Worm (Caenorhabditis elegans) whole organism, L2 larva: ENCODE data around the gene Y116F11A.6.

ENCODE experiments used
- C34F6.9 ChIP-seq: fragments of 150-350 bp; optimal IDR thresholded peaks from 2 replicates; lab custom pipeline; 2014; ENCODE audit warnings: missing biosample characterization, missing genetic modification characterization
- ama-1 ChIP-seq: fragments of 150-350 bp; optimal IDR thresholded peaks from 2 replicates; lab custom pipeline; 2018; ENCODE audit warnings: inconsistent platforms
- crh-2 ChIP-seq: sonication (generic microtip); optimal IDR thresholded peaks from 2 replicates; lab custom pipeline; 2017; ENCODE audit warnings: missing biosample characterization, missing genetic modification characterization
- dmd-4 ChIP-seq: sonication (generic microtip); optimal IDR thresholded peaks from 2 replicates; lab custom pipeline; 2017; ENCODE audit warnings: missing biosample characterization, missing genetic modification characterization
- egl-27 ChIP-seq: sonication (generic microtip); optimal IDR thresholded peaks from 3 replicates; lab custom pipeline; 2017; ENCODE audit warnings: missing biosample characterization, missing genetic modification reagents, missing genetic modification characterization
- elt-1 ChIP-seq: fragments of 150-350 bp; optimal IDR thresholded peaks from 2 replicates; lab custom pipeline; 2014; ENCODE audit warnings: missing biosample characterization, missing genetic modification characterization
- elt-3 ChIP-seq: sonication (generic microtip); optimal IDR thresholded peaks from 2 replicates; lab custom pipeline; 2017; ENCODE audit warnings: missing biosample characterization, missing genetic modification characterization
- fos-1 ChIP-seq: fragments of 150-350 bp; optimal IDR thresholded peaks from 2 replicates; lab custom pipeline; 2014; ENCODE audit warnings: missing biosample characterization, missing genetic modification characterization
- gmeb-1 ChIP-seq: fragments of 150-350 bp; optimal IDR thresholded peaks from 2 replicates; lab custom pipeline; 2014; ENCODE audit warnings: missing biosample characterization, missing genetic modification characterization
- lin-11 ChIP-seq: fragments of 150-350 bp; sonication (generic microtip); optimal IDR thresholded peaks from 2 replicates; lab custom pipeline; 2014; ENCODE audit warnings: missing biosample characterization, missing genetic modification characterization, inconsistent platforms, mixed read lengths
- lin-13 ChIP-seq: fragments of 150-350 bp; optimal IDR thresholded peaks from 2 replicates; lab custom pipeline; 2014; ENCODE audit warnings: missing biosample characterization, missing genetic modification reagents, missing genetic modification characterization
- lin-39 ChIP-seq: fragments of 150-350 bp; optimal IDR thresholded peaks from 2 replicates; lab custom pipeline; 2014; ENCODE audit warnings: missing biosample characterization, missing genetic modification reagents, missing genetic modification characterization
- lsy-2 ChIP-seq, 2 experiments: fragments of 150-350 bp in 1 of 2; sonication (generic microtip) in 1 of 2; optimal IDR thresholded peaks; 2 replicates each; lab custom pipeline; 2014 to 2017; ENCODE audit warnings: missing biosample characterization in 2 of 2, missing genetic modification characterization in 2 of 2
- mab-5 ChIP-seq: fragments of 150-350 bp; optimal IDR thresholded peaks from 2 replicates; lab custom pipeline; 2014; ENCODE audit warnings: missing biosample characterization, missing genetic modification characterization
- nhr-12 ChIP-seq: fragments of 150-350 bp; optimal IDR thresholded peaks from 2 replicates; lab custom pipeline; 2014; ENCODE audit warnings: missing biosample characterization, missing genetic modification characterization
- nhr-23 ChIP-seq: fragments of 150-350 bp; optimal IDR thresholded peaks from 2 replicates; lab custom pipeline; 2014; ENCODE audit warnings: missing biosample characterization, missing genetic modification reagents, missing genetic modification characterization
- nhr-237 ChIP-seq: fragments of 150-350 bp; optimal IDR thresholded peaks from 2 replicates; lab custom pipeline; 2014; ENCODE audit warnings: missing biosample characterization, missing genetic modification characterization
- nhr-6 ChIP-seq: fragments of 150-350 bp; optimal IDR thresholded peaks from 2 replicates; lab custom pipeline; 2014; ENCODE audit warnings: missing biosample characterization, missing genetic modification characterization
- peb-1 ChIP-seq: fragments of 150-350 bp; optimal IDR thresholded peaks from 2 replicates; lab custom pipeline; 2014; ENCODE audit warnings: missing biosample characterization, missing genetic modification characterization
- sem-4 ChIP-seq: fragments of 150-350 bp; optimal IDR thresholded peaks from 2 replicates; lab custom pipeline; 2014; ENCODE audit warnings: missing biosample characterization, missing genetic modification reagents, missing genetic modification characterization
- skn-1 ChIP-seq: sonication (generic microtip); optimal IDR thresholded peaks from 2 replicates; lab custom pipeline; 2017; ENCODE audit warnings: missing biosample characterization, missing genetic modification characterization
- sma-3 ChIP-seq: sonication (generic microtip); optimal IDR thresholded peaks from 2 replicates; lab custom pipeline; 2016; ENCODE audit warnings: missing genetic modification reagents, missing genetic modification characterization, missing compliant biosample characterization
- sma-9 ChIP-seq, 2 experiments: fragments of 150-350 bp in 1 of 2; sonication (generic microtip) in 1 of 2; optimal IDR thresholded peaks; 2 replicates each; lab custom pipeline; 2014 to 2016; ENCODE audit warnings: missing genetic modification characterization in 2 of 2, mild to moderate bottlenecking in 1 of 2, missing biosample characterization in 1 of 2, missing compliant biosample characterization in 1 of 2, missing genetic modification reagents in 1 of 2, moderate library complexity in 1 of 2
- snpc-4 ChIP-seq: fragments of 150-350 bp; optimal IDR thresholded peaks from 2 replicates; lab custom pipeline; 2014; ENCODE audit warnings: missing biosample characterization, missing genetic modification characterization
- unc-55 ChIP-seq: fragments of 150-350 bp; sonication (generic microtip); optimal IDR thresholded peaks from 3 replicates; lab custom pipeline; 2014; ENCODE audit warnings: missing biosample characterization, missing genetic modification reagents, missing genetic modification characterization
- unc-62 ChIP-seq: fragments of 150-350 bp; optimal IDR thresholded peaks from 2 replicates; lab custom pipeline; 2014; ENCODE audit warnings: missing biosample characterization, missing genetic modification reagents, missing genetic modification characterization
- zag-1 ChIP-seq: fragments of 150-350 bp; optimal IDR thresholded peaks from 2 replicates; lab custom pipeline; 2014; ENCODE audit warnings: missing biosample characterization, missing genetic modification characterization
- ztf-1 ChIP-seq: fragments of 200-800 bp; sonication (Bioruptor generic); conservative IDR thresholded peaks from 2 replicates; pipeline ENCODE4 v1.3.6; 2022; ENCODE audit warnings: missing genetic modification characterization, missing compliant biosample characterization
- ztf-11 ChIP-seq: sonication (generic microtip); optimal IDR thresholded peaks from 2 replicates; lab custom pipeline; 2017; ENCODE audit warnings: missing biosample characterization, missing genetic modification characterization

Gene Y116F11A.6

ce11 chrV:19673298-19673903 lies 46.0 kb upstream of the Y116F11A.6 start:
- TF ChIP-seq fos-1 (tag; lab: Kevin White, UChicago): peak; percentile 50
- TF ChIP-seq skn-1: peak; percentile 59
- TF ChIP-seq ama-1 (lab: Kevin White, UChicago): no peak

- no peak for TF ChIP-seq elt-1 (tag; lab: Kevin White, UChicago)
- TF ChIP-seq ztf-11: no peak
- no peak for TF ChIP-seq nhr-23 (tag; lab: Kevin White, UChicago)
- TF ChIP-seq gmeb-1 (tag; lab: Kevin White, UChicago): no peak
- TF ChIP-seq, all 48 proteins: peak for 0
Observed at ce11 chrV:19674543-19674942, 44.8 kb upstream of the Y116F11A.6 start, which contains the start of gene mrp-7. TSS of gene mrp-7 (plus strand) at chrV:19674843.

ce11 chrV:19691271-19691886 lies 28.0 kb upstream of the Y116F11A.6 start:
- TF ChIP-seq lin-39 (tag; lab: Kevin White, UChicago) (no peak), nhr-12 (tag; lab: Kevin White, UChicago) (no peak), sma-9 (GFP tag; optimal IDR thresholded peaks at IDR 0.05; lab: Kevin White, UChicago) (no peak), sma-9 (tag; optimal IDR thresholded peaks at IDR 0.05; lab: Kevin White, UChicago) (no peak), sma-3 (GFP tag; lab: Kevin White, UChicago) (no peak), unc-62 (no peak), lin-13 (GFP tag; lab: Kevin White, UChicago) (no peak), dmd-4 (tag; lab: Kevin White, UChicago) (no peak), nhr-237 (tag; lab: Kevin White, UChicago) (no peak), crh-2 (tag; lab: Kevin White, UChicago) (no peak), unc-55 (GFP tag; lab: Kevin White, UChicago) (no peak), zag-1 (no peak), egl-27 (tag; lab: Kevin White, UChicago) (no peak), peb-1 (tag; lab: Kevin White, UChicago) (no peak)

ce11 chrV:19691954-19692353 lies 27.4 kb upstream of the Y116F11A.6 start:
- TF ChIP-seq nhr-6 (tag; lab: Kevin White, UChicago) (no peak), C34F6.9 (no peak), unc-55 (GFP tag; lab: Kevin White, UChicago) (no peak), sma-9 (GFP tag; optimal IDR thresholded peaks at IDR 0.05; lab: Kevin White, UChicago) (no peak), sma-9 (tag; optimal IDR thresholded peaks at IDR 0.05; lab: Kevin White, UChicago) (no peak), elt-3 (no peak), mab-5 (tag; lab: Kevin White, UChicago) (no peak), sem-4 (tag; lab: Kevin White, UChicago) (no peak), lin-13 (GFP tag; lab: Kevin White, UChicago) (no peak), crh-2 (tag; lab: Kevin White, UChicago) (no peak), lin-11 (tag; lab: Kevin White, UChicago) (no peak), ztf-1 (GFP tag; lab: Robert Waterston, UW) (no peak), lsy-2 (tag; optimal IDR thresholded peaks at IDR 0.05; lab: Kevin White, UChicago) (no peak)

- TF ChIP-seq mab-5 (tag; lab: Kevin White, UChicago) (no peak), snpc-4 (no peak), fos-1 (tag; lab: Kevin White, UChicago) (peak; percentile 80), nhr-6 (tag; lab: Kevin White, UChicago) (no peak)
Observed at ce11 chrV:19697348-19698172, 21.8 kb upstream of the Y116F11A.6 start, which contains the start of the genes Y43F8C.13 and ani-3. TSS of gene Y43F8C.13 (minus strand) at chrV:19697398. TSS of gene ani-3 (plus strand) at chrV:19697732.
